Fruit fly (Drosophila melanogaster) whole organism, embryonic: Measurements from ENCODE around the gene Spn75F.

Source experiments
- Abd-B ChIP-seq: fragments of 200-800 bp; sonication (Bioruptor generic); optimal IDR thresholded peaks from 2 replicates; lab custom pipeline; 2018; ENCODE audit warnings: missing biosample characterization, mild to moderate bottlenecking, missing genetic modification characterization, moderate library complexity
- Atf6 ChIP-seq: fragments of 200-800 bp; sonication (Bioruptor generic); IDR thresholded peaks from 2 replicates; pipeline ENCODE4 v1.3.6; 2022; ENCODE audit warnings: missing biosample characterization, missing genetic modification characterization
- Bgb ChIP-seq: fragments of 200-800 bp; sonication (Bioruptor generic); IDR thresholded peaks from 2 replicates; pipeline ENCODE4 v1.3.6; 2022; ENCODE audit warnings: missing biosample characterization, missing genetic modification characterization; ENCODE audit not compliant: partially characterized antibody
- Blimp-1 ChIP-seq: fragments of 200-800 bp; sonication (Bioruptor generic); optimal IDR thresholded peaks from 3 replicates; lab custom pipeline; 2018; ENCODE audit warnings: missing biosample characterization, missing genetic modification characterization, mild to moderate bottlenecking, moderate library complexity, missing genetic modification reagents
- CG12391 ChIP-seq: fragments of 200-800 bp; sonication (Bioruptor generic); optimal IDR thresholded peaks from 3 replicates; lab custom pipeline; 2018; ENCODE audit warnings: missing biosample characterization, mild to moderate bottlenecking, missing genetic modification characterization, moderate library complexity
- CG13424 ChIP-seq: fragments of 200-800 bp; sonication (Bioruptor generic); optimal IDR thresholded peaks from 2 replicates; lab custom pipeline; 2019; ENCODE audit warnings: missing biosample characterization, mild to moderate bottlenecking, missing genetic modification characterization, moderate library complexity
- CG13894 ChIP-seq: fragments of 200-800 bp; sonication (Bioruptor generic); optimal IDR thresholded peaks from 3 replicates; lab custom pipeline; 2018; ENCODE audit warnings: missing biosample characterization, mild to moderate bottlenecking, missing genetic modification characterization, moderate library complexity
- CG14014 ChIP-seq: fragments of 200-800 bp; sonication (Bioruptor generic); IDR thresholded peaks from 2 replicates; pipeline ENCODE4 v1.3.6; 2022; ENCODE audit warnings: missing biosample characterization, missing genetic modification characterization
- CG14441 ChIP-seq: fragments of 200-800 bp; sonication (Bioruptor generic); IDR thresholded peaks from 2 replicates; pipeline ENCODE4 v1.3.6; 2022; ENCODE audit warnings: missing biosample characterization, missing genetic modification characterization
- CG1529 ChIP-seq: fragments of 200-800 bp; sonication (Bioruptor generic); optimal IDR thresholded peaks from 3 replicates; lab custom pipeline; 2018; ENCODE audit warnings: missing biosample characterization, missing genetic modification characterization
- CG15601 ChIP-seq: fragments of 200-800 bp; sonication (Bioruptor generic); optimal IDR thresholded peaks from 3 replicates; lab custom pipeline; 2019; ENCODE audit warnings: missing biosample characterization, mild to moderate bottlenecking, missing genetic modification characterization, moderate library complexity
- CG17361 ChIP-seq: fragments of 200-800 bp; sonication (Bioruptor generic); IDR thresholded peaks from 3 replicates; pipeline ENCODE4 v1.3.6; 2022; ENCODE audit warnings: missing biosample characterization, missing genetic modification characterization
- CG2116 ChIP-seq: fragments of 200-800 bp; sonication (Bioruptor generic); optimal IDR thresholded peaks from 3 replicates; lab custom pipeline; 2018; ENCODE audit warnings: missing biosample characterization, mild to moderate bottlenecking, missing genetic modification characterization
- CG2199 ChIP-seq: fragments of 200-800 bp; sonication (Bioruptor generic); IDR thresholded peaks from 3 replicates; pipeline ENCODE4 v1.3.6; 2022; ENCODE audit warnings: missing biosample characterization, missing genetic modification characterization
- CG2712 ChIP-seq: fragments of 200-800 bp; optimal IDR thresholded peaks from 3 replicates; lab custom pipeline; 2019; ENCODE audit warnings: missing biosample characterization, mild to moderate bottlenecking, missing genetic modification characterization, moderate library complexity
- CG30020 ChIP-seq: fragments of 200-800 bp; optimal IDR thresholded peaks from 2 replicates; lab custom pipeline; 2019; ENCODE audit warnings: missing biosample characterization, mild to moderate bottlenecking, missing genetic modification characterization, moderate library complexity
- CG5245 ChIP-seq: fragments of 200-800 bp; sonication (Bioruptor generic); optimal IDR thresholded peaks from 3 replicates; lab custom pipeline; 2016; ENCODE audit warnings: missing biosample characterization, missing genetic modification characterization
- CG7271 ChIP-seq: fragments of 200-800 bp; sonication (Bioruptor generic); optimal IDR thresholded peaks from 2 replicates; lab custom pipeline; 2018; ENCODE audit warnings: missing biosample characterization, mild to moderate bottlenecking, missing genetic modification characterization, moderate library complexity
- CG7556 ChIP-seq: fragments of 200-800 bp; sonication (Bioruptor generic); optimal IDR thresholded peaks from 2 replicates; lab custom pipeline; 2017; ENCODE audit warnings: missing biosample characterization, mild to moderate bottlenecking, missing genetic modification characterization
- CG8281 ChIP-seq: fragments of 200-800 bp; sonication (Bioruptor generic); optimal IDR thresholded peaks from 2 replicates; lab custom pipeline; 2018; ENCODE audit warnings: missing biosample characterization, mild to moderate bottlenecking, missing genetic modification characterization, moderate library complexity
- CG8388 ChIP-seq: fragments of 200-800 bp; sonication (Bioruptor generic); optimal IDR thresholded peaks from 2 replicates; lab custom pipeline; 2019; ENCODE audit warnings: missing biosample characterization, mild to moderate bottlenecking, missing genetic modification characterization, moderate library complexity
- CG8478 ChIP-seq: fragments of >200 bp; optimal IDR thresholded peaks from 2 replicates; lab custom pipeline; 2018
- CG9727 ChIP-seq: fragments of 200-800 bp; sonication (Bioruptor generic); optimal IDR thresholded peaks from 3 replicates; lab custom pipeline; 2017; ENCODE audit warnings: missing biosample characterization, mild to moderate bottlenecking, missing genetic modification characterization
- Dek ChIP-seq: fragments of 200-800 bp; sonication (Bioruptor generic); optimal IDR thresholded peaks from 3 replicates; lab custom pipeline; 2019; ENCODE audit warnings: missing biosample characterization, mild to moderate bottlenecking, missing genetic modification characterization, moderate library complexity
- Fer1 ChIP-seq: fragments of 200-800 bp; sonication (Bioruptor generic); optimal IDR thresholded peaks from 2 replicates; lab custom pipeline; 2017; ENCODE audit warnings: missing biosample characterization, mild to moderate bottlenecking, missing genetic modification characterization
- HLH54F ChIP-seq: fragments of 200-800 bp; sonication (Bioruptor generic); optimal IDR thresholded peaks from 3 replicates; lab custom pipeline; 2016; ENCODE audit warnings: missing biosample characterization, missing genetic modification characterization
- Hmr ChIP-seq: fragments of 200-800 bp; sonication (Bioruptor generic); optimal IDR thresholded peaks from 3 replicates; lab custom pipeline; 2017; ENCODE audit warnings: mild to moderate bottlenecking, missing biosample characterization, missing genetic modification reagents, missing genetic modification characterization
- Med ChIP-seq: fragments of 200-800 bp; sonication (Bioruptor generic); peaks from one replicate; lab custom pipeline; 2016; ENCODE audit warnings: missing biosample characterization, missing genetic modification characterization, mild to moderate bottlenecking, inconsistent platforms, moderate library complexity
- Nf-YC ChIP-seq: fragments of 200-800 bp; optimal IDR thresholded peaks from 3 replicates; lab custom pipeline; 2019; ENCODE audit warnings: missing biosample characterization, mild to moderate bottlenecking, missing genetic modification characterization, moderate library complexity
- Ptx1 ChIP-seq: fragments of 200-800 bp; sonication (Bioruptor generic); IDR thresholded peaks from 2 replicates; pipeline ENCODE4 v1.3.6; 2022; ENCODE audit warnings: missing biosample characterization, missing genetic modification characterization
- Six4 ChIP-seq: fragments of 200-800 bp; sonication (Bioruptor generic); optimal IDR thresholded peaks from 2 replicates; lab custom pipeline; 2016; ENCODE audit warnings: missing biosample characterization, missing genetic modification characterization
- Sry-δ ChIP-seq: fragments of 200-800 bp; sonication (Bioruptor generic); optimal IDR thresholded peaks from 2 replicates; lab custom pipeline; 2016; ENCODE audit warnings: missing biosample characterization, missing genetic modification characterization
- Stat92E ChIP-seq, 3 experiments: fragments of >200 bp in 2 of 3; fragments of 200-800 bp in 1 of 3; sonication (Bioruptor generic) in 1 of 3; optimal IDR thresholded peaks; 2 replicates each; lab custom pipeline; 2017 to 2019; ENCODE audit warnings: missing biosample characterization in 3 of 3, missing genetic modification characterization in 3 of 3, mild to moderate bottlenecking in 1 of 3, moderate library complexity in 1 of 3
- chinmo ChIP-seq: fragments of 200-800 bp; sonication (Bioruptor generic); IDR thresholded peaks from 4 replicates; pipeline ENCODE4 v1.3.6; 2022; ENCODE audit warnings: missing biosample characterization, missing genetic modification characterization; ENCODE audit not compliant: partially characterized antibody
- crp ChIP-seq, 2 experiments: fragments of 200-800 bp; sonication (Bioruptor generic); optimal IDR thresholded peaks; 2 replicates in 1 of 2; 3 replicates in 1 of 2; lab custom pipeline; 2017; ENCODE audit warnings: missing biosample characterization in 2 of 2, missing genetic modification characterization in 2 of 2, mild to moderate bottlenecking in 1 of 2, moderate library complexity in 1 of 2
- da ChIP-seq: fragments of 200-800 bp; sonication (Bioruptor generic); optimal IDR thresholded peaks from 2 replicates; lab custom pipeline; 2016; ENCODE audit warnings: missing biosample characterization, missing genetic modification characterization
- dmrt11E ChIP-seq: fragments of 200-800 bp; sonication (Bioruptor generic); optimal IDR thresholded peaks from 3 replicates; lab custom pipeline; 2018; ENCODE audit warnings: missing biosample characterization, mild to moderate bottlenecking, missing genetic modification characterization, moderate library complexity
- esg ChIP-seq: fragments of 200-800 bp; sonication (Bioruptor generic); conservative IDR thresholded peaks from 2 replicates; pipeline ENCODE4 v1.3.6; 2022; ENCODE audit warnings: missing biosample characterization, missing genetic modification characterization
- lmd ChIP-seq: fragments of 200-800 bp; sonication (Bioruptor generic); IDR thresholded peaks from 2 replicates; pipeline ENCODE4 v1.3.6; 2022; ENCODE audit warnings: missing biosample characterization, missing genetic modification characterization
- phol ChIP-seq: fragments of 200-800 bp; sonication (Bioruptor generic); optimal IDR thresholded peaks from 3 replicates; lab custom pipeline; 2018; ENCODE audit warnings: missing biosample characterization, mild to moderate bottlenecking, missing genetic modification characterization, moderate library complexity
- scrt ChIP-seq: fragments of 200-800 bp; sonication (Bioruptor generic); optimal IDR thresholded peaks from 2 replicates; lab custom pipeline; 2018; ENCODE audit warnings: missing biosample characterization, mild to moderate bottlenecking, missing genetic modification characterization, moderate library complexity
- slbo ChIP-seq: fragments of 200-800 bp; sonication (Bioruptor generic); IDR thresholded peaks from 2 replicates; pipeline ENCODE4 v1.3.6; 2022; ENCODE audit warnings: missing biosample characterization, missing genetic modification characterization
- sug ChIP-seq: fragments of 200-800 bp; optimal IDR thresholded peaks from 2 replicates; lab custom pipeline; 2019; ENCODE audit warnings: missing biosample characterization, mild to moderate bottlenecking, missing genetic modification characterization, moderate library complexity
- tap ChIP-seq: fragments of 200-800 bp; optimal IDR thresholded peaks from 3 replicates; lab custom pipeline; 2019; ENCODE audit warnings: missing biosample characterization, mild to moderate bottlenecking, missing genetic modification characterization, moderate library complexity
- vnd ChIP-seq: fragments of 200-800 bp; sonication (Bioruptor generic); IDR thresholded peaks from 3 replicates; pipeline ENCODE4 v1.3.6; 2022; ENCODE audit warnings: missing biosample characterization, missing genetic modification characterization; ENCODE audit not compliant: partially characterized antibody
- zfh2 ChIP-seq: fragments of 200-800 bp; sonication (Bioruptor generic); optimal IDR thresholded peaks from 2 replicates; lab custom pipeline; 2016; ENCODE audit warnings: missing biosample characterization, missing genetic modification characterization

The Spn75F gene

DNA sequence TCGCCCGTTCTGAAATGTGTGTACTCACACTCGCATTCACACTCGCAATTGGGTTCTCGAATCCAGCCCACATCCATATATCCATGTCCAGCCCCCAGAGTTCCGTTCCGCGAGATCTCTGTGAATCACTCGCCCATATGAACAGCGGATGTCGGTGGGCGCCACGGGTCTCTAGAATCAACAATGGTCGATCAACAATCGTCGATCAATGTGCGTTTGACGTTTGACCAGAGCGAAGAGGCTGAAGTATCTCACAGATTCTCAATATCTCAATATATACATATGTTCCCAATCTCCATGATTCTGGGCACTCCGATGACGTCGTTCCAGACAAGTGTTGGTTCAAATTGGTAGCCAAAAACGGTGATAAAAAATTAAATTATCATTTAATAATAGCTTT is 40.3 kb downstream of the Spn75F start:
- TF ChIP-seq crp (GFP tag; optimal IDR thresholded peaks at IDR 0.05; lab: Kevin White, UChicago) = no peak
- TF ChIP-seq CG8281 = peak; percentile 58
- 0 out of 3 replicates have a peak, but pooled peaks have one; percentile 17 for TF ChIP-seq CG2199 (GFP tag; lab: Robert Waterston, UW)
- peak; percentile 50 for TF ChIP-seq CG13894 (tag; lab: Kevin White, UChicago)
- no peak for TF ChIP-seq Ptx1 (GFP tag; lab: Robert Waterston, UW)
- TF ChIP-seq CG14441 = 0 out of 2 replicates have a peak, but pooled peaks have one; percentile 7
- TF ChIP-seq Med (GFP tag; lab: Kevin White, UChicago) = peak; percentile 75

DNA sequence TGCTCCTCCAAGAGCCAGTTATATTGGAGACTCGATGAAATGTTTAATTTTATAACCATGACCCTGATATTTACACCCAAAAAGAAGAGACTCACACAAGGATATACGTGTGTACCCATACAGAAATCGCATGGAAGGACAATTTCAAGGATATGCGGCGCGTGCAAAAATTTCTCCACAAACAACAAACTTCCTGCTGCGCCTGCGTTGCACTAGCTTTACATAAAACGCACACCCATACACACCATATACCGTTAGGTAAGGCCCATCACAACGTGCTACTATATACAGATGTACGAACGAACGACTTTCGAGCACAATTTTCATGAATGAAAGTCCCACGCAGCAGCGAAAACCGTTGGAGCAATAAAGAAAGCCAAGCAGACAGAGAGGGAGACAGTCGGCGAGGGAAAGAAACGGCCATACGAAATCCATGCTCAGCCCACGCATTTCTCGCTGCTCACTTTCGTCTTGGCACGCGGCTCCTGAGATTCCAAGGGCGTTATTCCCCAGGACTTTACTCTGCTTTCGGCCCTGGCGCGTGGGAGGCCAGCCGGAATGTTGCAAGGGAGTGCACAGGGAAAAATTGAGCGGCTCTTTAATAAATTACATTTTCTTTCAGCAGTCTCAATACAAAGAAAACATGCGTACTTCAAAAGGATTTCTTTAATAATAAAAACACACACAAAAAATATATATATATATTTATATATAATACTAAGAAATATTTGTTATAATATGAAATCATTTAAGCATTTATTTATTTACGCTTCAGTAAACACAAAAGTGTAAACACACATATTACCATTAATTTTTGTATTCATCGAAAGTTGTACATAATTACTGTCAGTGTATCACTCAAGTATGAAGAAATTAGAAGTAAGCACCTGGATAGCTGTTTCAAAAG is 41.8 kb downstream of the Spn75F start:
- TF ChIP-seq Nf-YC (tag; lab: Kevin White, UChicago) = no peak
- no peak for TF ChIP-seq sug (tag; lab: Kevin White, UChicago)
- TF ChIP-seq CG12391 (tag; lab: Kevin White, UChicago) = peak; percentile 49
- peak; percentile 46 for TF ChIP-seq phol (tag; lab: Kevin White, UChicago)
- TF ChIP-seq CG2116 (GFP tag; lab: Kevin White, UChicago) = no peak
- TF ChIP-seq Blimp-1 (GFP tag; lab: Kevin White, UChicago) = peak; percentile 42
- TF ChIP-seq CG8478 (lab: Kevin White, UChicago) = no peak
- peak; percentile 75 for TF ChIP-seq CG7556
- no peak for TF ChIP-seq Six4 (GFP tag; lab: Kevin White, UChicago)
- TF ChIP-seq CG15601 (tag; lab: Kevin White, UChicago) = peak; percentile 1
- TF ChIP-seq esg (GFP tag; lab: Robert Waterston, UW) = peak; percentile 17; the same call in 1 of the 2 replicates
- TF ChIP-seq HLH54F (GFP tag; lab: Kevin White, UChicago) = no peak
- peak; percentile 56; the same call in 2 of the 3 replicates for TF ChIP-seq CG17361 (GFP tag; lab: Robert Waterston, UW)
- no peak for TF ChIP-seq CG1529 (GFP tag; lab: Kevin White, UChicago)
- TF ChIP-seq da = no peak
- TF ChIP-seq Dek (tag; lab: Kevin White, UChicago) = peak; percentile 37
- 0 out of 2 replicates have a peak, but pooled peaks have one; percentile 41 for TF ChIP-seq lmd
- peak; percentile 25 for TF ChIP-seq tap
- TF ChIP-seq Fer1 (GFP tag; lab: Kevin White, UChicago) = peak; percentile 54
- TF ChIP-seq Med (GFP tag; lab: Kevin White, UChicago) = peak; percentile 81
- TF ChIP-seq slbo (GFP tag; lab: Robert Waterston, UW) = 0 out of 2 replicates have a peak, but pooled peaks have one; percentile 17
- 0 out of 2 replicates have a peak, but pooled peaks have one; percentile 29 for TF ChIP-seq Atf6 (GFP tag; lab: Robert Waterston, UW)
- TF ChIP-seq chinmo (GFP tag; lab: Robert Waterston, UW) = no peak
- TF ChIP-seq CG8388 (GFP tag; lab: Kevin White, UChicago) = peak; percentile 37
- TF ChIP-seq CG7271 = no peak
- TF ChIP-seq Bgb (GFP tag; lab: Robert Waterston, UW) = no peak
- TF ChIP-seq CG30020 (tag; lab: Kevin White, UChicago) = no peak
- no peak for TF ChIP-seq zfh2 (GFP tag; lab: Kevin White, UChicago)
- peak; percentile 69 for TF ChIP-seq Hmr (GFP tag; lab: Kevin White, UChicago)
- TF ChIP-seq scrt = peak; percentile 17
- TF ChIP-seq CG13424 = peak; percentile 29
- peak; percentile 29; the same call in 1 of the 2 replicates for TF ChIP-seq CG14014 (GFP tag; lab: Robert Waterston, UW)
- peak; percentile 52 for TF ChIP-seq CG9727 (GFP tag; lab: Kevin White, UChicago)
- no peak for TF ChIP-seq Stat92E (GFP tag; optimal IDR thresholded peaks at IDR 0.05; lab: Kevin White, UChicago)
- TF ChIP-seq dmrt11E (tag; lab: Kevin White, UChicago) = peak; percentile 19
- TF ChIP-seq Sry-δ (GFP tag; lab: Kevin White, UChicago) = no peak
- peak; percentile 66 for TF ChIP-seq CG2712 (tag; lab: Kevin White, UChicago)
- no peak for TF ChIP-seq vnd (GFP tag; lab: Robert Waterston, UW)
- peak; percentile 32 for TF ChIP-seq Abd-B
- no peak for TF ChIP-seq CG5245
